Worm (Caenorhabditis elegans) whole organism, L1 larva: ENCODE measurements around the gene F08F8.6.

ENCODE experiments used
- C04F5.9 ChIP-seq: sonication (generic microtip); optimal IDR thresholded peaks from 2 replicates; lab custom pipeline; 2016; ENCODE audit warnings: missing genetic modification characterization, missing compliant biosample characterization
- C16A3.4 ChIP-seq: fragments of 150-350 bp; optimal IDR thresholded peaks from 2 replicates; lab custom pipeline; 2014; ENCODE audit warnings: missing biosample characterization, missing genetic modification characterization
- C34B4.2 ChIP-seq: sonication (generic microtip); optimal IDR thresholded peaks from 2 replicates; lab custom pipeline; 2017; ENCODE audit warnings: mild to moderate bottlenecking, missing genetic modification characterization, missing compliant biosample characterization
- F16B12.6 ChIP-seq: fragments of 150-350 bp; optimal IDR thresholded peaks from 2 replicates; lab custom pipeline; 2014; ENCODE audit warnings: missing biosample characterization, missing genetic modification characterization
- aly-2 ChIP-seq: fragments of 150-350 bp; optimal IDR thresholded peaks from 2 replicates; lab custom pipeline; 2014; ENCODE audit warnings: missing biosample characterization, missing genetic modification characterization
- ama-1 ChIP-seq: fragments of 150-350 bp; optimal IDR thresholded peaks from 2 replicates; lab custom pipeline; 2014
- blmp-1 ChIP-seq: fragments of 150-350 bp; optimal IDR thresholded peaks from 2 replicates; lab custom pipeline; 2014; ENCODE audit warnings: missing biosample characterization, missing genetic modification characterization
- dpl-1 ChIP-seq, 3 experiments: fragments of 150-350 bp in 2 of 3; sonication (generic microtip) in 1 of 3; optimal IDR thresholded peaks; 2 replicates each; lab custom pipeline; 2014 to 2017; ENCODE audit warnings: missing biosample characterization in 3 of 3, missing genetic modification characterization in 3 of 3, missing genetic modification reagents in 3 of 3
- efl-1 ChIP-seq, 4 experiments: fragments of 150-350 bp; optimal IDR thresholded peaks in 3 of 4; peaks in 1 of 4; 1 replicate in 1 of 4; 2 replicates in 3 of 4; lab custom pipeline; 2014; ENCODE audit warnings: missing biosample characterization in 2 of 4, missing genetic modification characterization in 2 of 4, missing genetic modification reagents in 2 of 4
- efl-3 ChIP-seq: fragments of 200-800 bp; sonication (Bioruptor generic); optimal IDR thresholded peaks from 2 replicates; lab custom pipeline; 2018; ENCODE audit warnings: mild to moderate bottlenecking, missing genetic modification characterization, missing compliant biosample characterization
- egl-13 ChIP-seq: sonication (generic microtip); optimal IDR thresholded peaks from 2 replicates; lab custom pipeline; 2016; ENCODE audit warnings: missing genotype, missing genetic modification reagents, missing genetic modification characterization, missing compliant biosample characterization
- egl-27 ChIP-seq, 2 experiments: fragments of 150-350 bp in 1 of 2; sonication (generic microtip); optimal IDR thresholded peaks; 3 replicates each; lab custom pipeline; 2017 to 2018; ENCODE audit warnings: missing biosample characterization in 2 of 2, missing genetic modification characterization in 2 of 2, missing genetic modification reagents in 2 of 2
- elt-2 ChIP-seq: sonication (generic microtip); optimal IDR thresholded peaks from 2 replicates; lab custom pipeline; 2016; ENCODE audit warnings: missing genetic modification characterization, mild to moderate bottlenecking, inconsistent platforms, missing compliant biosample characterization, missing genetic modification reagents
- elt-3 ChIP-seq, 6 experiments: fragments of 150-350 bp in 1 of 6; sonication (generic microtip); optimal IDR thresholded peaks; 2 replicates each; lab custom pipeline; 2017 to 2018; ENCODE audit warnings: missing biosample characterization in 6 of 6, missing genetic modification characterization in 6 of 6, inconsistent platforms in 1 of 6
- fkh-10 ChIP-seq: sonication (generic microtip); optimal IDR thresholded peaks from 2 replicates; lab custom pipeline; 2017; ENCODE audit warnings: missing biosample characterization, missing genetic modification reagents, missing genetic modification characterization
- fkh-4 ChIP-seq: sonication (generic microtip); optimal IDR thresholded peaks from 2 replicates; lab custom pipeline; 2016; ENCODE audit warnings: missing compliant biosample characterization, missing genetic modification characterization, borderline replicate concordance
- fkh-8 ChIP-seq: sonication (generic microtip); optimal IDR thresholded peaks from 2 replicates; lab custom pipeline; 2016; ENCODE audit warnings: mild to moderate bottlenecking, missing genetic modification characterization, missing compliant biosample characterization
- fos-1 ChIP-seq: fragments of 150-350 bp; optimal IDR thresholded peaks from 2 replicates; lab custom pipeline; 2014; ENCODE audit warnings: missing biosample characterization, missing genetic modification characterization
- grh-1 ChIP-seq: fragments of 200-800 bp; sonication (Bioruptor generic); IDR thresholded peaks from 2 replicates; pipeline ENCODE4 v1.3.6; 2022; ENCODE audit warnings: missing genetic modification reagents, missing genetic modification characterization, missing compliant biosample characterization
- hlh-4 ChIP-seq: sonication (generic microtip); optimal IDR thresholded peaks from 2 replicates; lab custom pipeline; 2016; ENCODE audit warnings: mild to moderate bottlenecking, missing genetic modification characterization, missing compliant biosample characterization
- isw-1 ChIP-seq: fragments of 200-800 bp; sonication (Bioruptor generic); IDR thresholded peaks from 2 replicates; pipeline ENCODE4 v1.3.6; 2022; ENCODE audit warnings: missing genetic modification characterization, missing compliant biosample characterization
- lin-13 ChIP-seq: fragments of 150-350 bp; optimal IDR thresholded peaks from 2 replicates; lab custom pipeline; 2014; ENCODE audit warnings: missing biosample characterization, missing genetic modification reagents, missing genetic modification characterization
- lin-14 ChIP-seq: fragments of 200-800 bp; sonication (Bioruptor generic); optimal IDR thresholded peaks from 2 replicates; lab custom pipeline; 2018; ENCODE audit warnings: mild to moderate bottlenecking, missing genetic modification characterization, moderate library complexity, missing compliant biosample characterization
- lin-35 ChIP-seq, 2 experiments: fragments of 150-350 bp; optimal IDR thresholded peaks; 2 replicates each; lab custom pipeline; 2014; ENCODE audit warnings: missing biosample characterization in 2 of 2, missing genetic modification characterization in 2 of 2, missing genetic modification reagents in 2 of 2
- lin-39 ChIP-seq: fragments of 150-350 bp; optimal IDR thresholded peaks from 2 replicates; lab custom pipeline; 2014; ENCODE audit warnings: missing biosample characterization, missing genetic modification reagents, missing genetic modification characterization
- mef-2 ChIP-seq: fragments of 150-350 bp; optimal IDR thresholded peaks from 2 replicates; lab custom pipeline; 2014; ENCODE audit warnings: missing biosample characterization, missing genetic modification characterization
- mep-1 ChIP-seq: fragments of 150-350 bp; optimal IDR thresholded peaks from 2 replicates; lab custom pipeline; 2014; ENCODE audit warnings: missing biosample characterization, missing genetic modification characterization
- nhr-11 ChIP-seq: fragments of 150-350 bp; optimal IDR thresholded peaks from 2 replicates; lab custom pipeline; 2014; ENCODE audit warnings: missing biosample characterization, missing genetic modification characterization
- nhr-12 ChIP-seq: sonication (generic microtip); optimal IDR thresholded peaks from 2 replicates; lab custom pipeline; 2017; ENCODE audit warnings: missing biosample characterization, missing genetic modification characterization
- nhr-19 ChIP-seq: fragments of 200-800 bp; sonication (Bioruptor generic); conservative IDR thresholded peaks from 2 replicates; pipeline ENCODE4 v1.3.6; 2022; ENCODE audit warnings: missing genetic modification characterization, missing compliant biosample characterization
- nhr-20 ChIP-seq: sonication (generic microtip); optimal IDR thresholded peaks from 2 replicates; lab custom pipeline; 2016; ENCODE audit warnings: mild to moderate bottlenecking, missing genetic modification characterization, missing compliant biosample characterization
- nhr-237 ChIP-seq: fragments of 150-350 bp; optimal IDR thresholded peaks from 2 replicates; lab custom pipeline; 2014; ENCODE audit warnings: missing biosample characterization, missing genetic modification characterization
- nhr-47 ChIP-seq: sonication (generic microtip); optimal IDR thresholded peaks from 2 replicates; lab custom pipeline; 2016; ENCODE audit warnings: mild to moderate bottlenecking, missing genetic modification characterization, moderate library complexity, missing compliant biosample characterization
- nhr-71 ChIP-seq: sonication (generic microtip); optimal IDR thresholded peaks from 2 replicates; lab custom pipeline; 2016; ENCODE audit warnings: mild to moderate bottlenecking, missing genetic modification characterization, moderate library complexity, missing compliant biosample characterization
- nhr-76 ChIP-seq: sonication (generic microtip); optimal IDR thresholded peaks from 2 replicates; lab custom pipeline; 2017; ENCODE audit warnings: missing biosample characterization, missing genetic modification characterization
- nhr-84 ChIP-seq: sonication (generic microtip); optimal IDR thresholded peaks from 2 replicates; lab custom pipeline; 2017; ENCODE audit warnings: missing biosample characterization, missing genetic modification characterization
- nhr-90 ChIP-seq: sonication (generic microtip); optimal IDR thresholded peaks from 2 replicates; lab custom pipeline; 2016; ENCODE audit warnings: mild to moderate bottlenecking, missing genetic modification characterization, missing compliant biosample characterization; ENCODE audit not compliant: poor library complexity
- pag-3 ChIP-seq: sonication (generic microtip); optimal IDR thresholded peaks from 2 replicates; lab custom pipeline; 2017; ENCODE audit warnings: missing genetic modification characterization, mild to moderate bottlenecking, missing compliant biosample characterization, antibody characterized with exemption, borderline replicate concordance; ENCODE audit not compliant: insufficient read depth
- pax-3 ChIP-seq: fragments of 200-800 bp; sonication (Bioruptor generic); optimal IDR thresholded peaks from 2 replicates; lab custom pipeline; 2018; ENCODE audit warnings: mild to moderate bottlenecking, missing genetic modification characterization, moderate library complexity, missing compliant biosample characterization
- rnt-1 ChIP-seq: sonication (generic microtip); optimal IDR thresholded peaks from 2 replicates; lab custom pipeline; 2016; ENCODE audit warnings: mild to moderate bottlenecking, missing genetic modification characterization, moderate library complexity, missing compliant biosample characterization
- skn-1 ChIP-seq: fragments of 150-350 bp; optimal IDR thresholded peaks from 2 replicates; lab custom pipeline; 2014; ENCODE audit warnings: missing biosample characterization, missing genetic modification characterization
- snpc-4 ChIP-seq: fragments of 150-350 bp; optimal IDR thresholded peaks from 2 replicates; lab custom pipeline; 2014; ENCODE audit warnings: missing biosample characterization, missing genetic modification characterization
- swsn-7 ChIP-seq: sonication (generic microtip); optimal IDR thresholded peaks from 2 replicates; lab custom pipeline; 2016; ENCODE audit warnings: missing genetic modification characterization, missing compliant biosample characterization
- tbx-2 ChIP-seq: sonication (generic microtip); optimal IDR thresholded peaks from 2 replicates; lab custom pipeline; 2016; ENCODE audit warnings: missing genetic modification characterization, missing compliant biosample characterization
- tlp-1 ChIP-seq: fragments of 150-350 bp; optimal IDR thresholded peaks from 2 replicates; lab custom pipeline; 2014; ENCODE audit warnings: missing biosample characterization, missing genetic modification characterization
- unc-130 ChIP-seq: fragments of 150-350 bp; optimal IDR thresholded peaks from 2 replicates; lab custom pipeline; 2017; ENCODE audit warnings: missing biosample characterization, missing genetic modification characterization, inconsistent platforms
- unc-30 ChIP-seq: sonication (generic microtip); optimal IDR thresholded peaks from 2 replicates; lab custom pipeline; 2017; ENCODE audit warnings: missing biosample characterization, missing genetic modification characterization
- unc-86 ChIP-seq: sonication (generic microtip); optimal IDR thresholded peaks from 2 replicates; lab custom pipeline; 2016; ENCODE audit warnings: missing genetic modification characterization, missing compliant biosample characterization
- unc-98 ChIP-seq: fragments of 200-800 bp; sonication (Bioruptor generic); IDR thresholded peaks from 2 replicates; pipeline ENCODE4 v1.3.6; 2022; ENCODE audit warnings: missing genetic modification characterization, missing compliant biosample characterization
- vab-15 ChIP-seq: sonication (generic microtip); optimal IDR thresholded peaks from 2 replicates; lab custom pipeline; 2017; ENCODE audit warnings: missing genotype, mild to moderate bottlenecking, missing genetic modification characterization, missing compliant biosample characterization
- zip-4 ChIP-seq: fragments of 200-800 bp; sonication (Bioruptor generic); optimal IDR thresholded peaks from 2 replicates; lab custom pipeline; 2018; ENCODE audit warnings: mild to moderate bottlenecking, missing genetic modification characterization, moderate library complexity, missing compliant biosample characterization
- ztf-4 ChIP-seq: fragments of 150-350 bp; optimal IDR thresholded peaks from 2 replicates; lab custom pipeline; 2014; ENCODE audit warnings: missing biosample characterization, missing genetic modification characterization

Gene F08F8.6

DNA sequence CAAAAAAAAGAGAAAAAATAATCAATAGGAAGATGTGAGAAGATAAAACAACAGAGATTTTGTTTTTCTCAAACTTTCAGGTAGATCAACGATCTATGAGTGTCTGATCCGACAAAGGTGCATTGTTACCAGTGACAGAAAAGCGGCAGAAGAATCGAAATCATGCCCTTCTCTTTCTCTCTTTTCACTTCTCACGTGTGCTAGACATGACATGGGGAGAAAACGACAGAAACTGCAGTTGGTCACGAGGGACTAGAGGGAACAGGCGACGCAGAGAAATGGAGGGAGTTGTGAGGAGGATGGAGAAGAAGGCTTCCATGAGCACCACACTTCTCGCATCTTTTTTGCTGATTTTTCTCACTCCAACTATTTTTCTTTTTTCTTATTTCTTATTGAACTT lies 8.3 kb upstream of the F08F8.6 start, which contains the start of gene F56C9.10 (continued):
- TF ChIP-seq lin-39 (tag; lab: Kevin White, UChicago) (peak; percentile 78), ama-1 (peak; percentile 38), elt-3 (tag; optimal IDR thresholded peaks at IDR 0.05; lab: Kevin White, UChicago) (peak in 3 of 6 experiments; percentile 58 to 86 (median 80)), pag-3 (tag; lab: Kevin White, UChicago) (no peak), vab-15 (tag; lab: Kevin White, UChicago) (no peak), fkh-10 (GFP tag; lab: Kevin White, UChicago) (peak; percentile 35), pax-3 (no peak), egl-13 (peak; percentile 51), nhr-47 (peak; percentile 86), fos-1 (peak; percentile 80), nhr-11 (tag; lab: Kevin White, UChicago) (peak; percentile 80), tlp-1 (tag; lab: Kevin White, UChicago) (no peak), unc-30 (tag; lab: Kevin White, UChicago) (no peak), mef-2 (tag; lab: Kevin White, UChicago) (peak; percentile 74), swsn-7 (tag; lab: Kevin White, UChicago) (peak; percentile 85), C34B4.2 (tag; lab: Kevin White, UChicago) (no peak), nhr-20 (peak; percentile 94), snpc-4 (peak; percentile 64), unc-86 (tag; lab: Kevin White, UChicago) (peak; percentile 65), nhr-12 (tag; lab: Kevin White, UChicago) (no peak), skn-1 (tag; lab: Kevin White, UChicago) (peak; percentile 86), zip-4 (GFP tag; lab: Kevin White, UChicago) (no peak), aly-2 (tag; lab: Kevin White, UChicago) (peak; percentile 34), lin-35 (GFP tag; optimal IDR thresholded peaks at IDR 0.05; lab: Kevin White, UChicago) (peak; percentile 81 to 88), egl-27 (tag; optimal IDR thresholded peaks at IDR 0.05; lab: Kevin White, UChicago) (peak; percentile 32 to 79), fkh-4 (tag; lab: Kevin White, UChicago) (no peak), unc-130 (tag; lab: Kevin White, UChicago) (peak; percentile 78), nhr-71 (tag; lab: Kevin White, UChicago) (peak; percentile 97), blmp-1 (tag; lab: Kevin White, UChicago) (peak; percentile 100), hlh-4 (tag; lab: Kevin White, UChicago) (no peak), F16B12.6 (tag; lab: Kevin White, UChicago) (peak; percentile 33), unc-98 (GFP tag; lab: Robert Waterston, UW) (peak; percentile 46), mep-1 (tag; lab: Kevin White, UChicago) (peak; percentile 87), nhr-237 (tag; lab: Kevin White, UChicago) (no peak), ztf-4 (tag; lab: Kevin White, UChicago) (peak; percentile 87)

DNA sequence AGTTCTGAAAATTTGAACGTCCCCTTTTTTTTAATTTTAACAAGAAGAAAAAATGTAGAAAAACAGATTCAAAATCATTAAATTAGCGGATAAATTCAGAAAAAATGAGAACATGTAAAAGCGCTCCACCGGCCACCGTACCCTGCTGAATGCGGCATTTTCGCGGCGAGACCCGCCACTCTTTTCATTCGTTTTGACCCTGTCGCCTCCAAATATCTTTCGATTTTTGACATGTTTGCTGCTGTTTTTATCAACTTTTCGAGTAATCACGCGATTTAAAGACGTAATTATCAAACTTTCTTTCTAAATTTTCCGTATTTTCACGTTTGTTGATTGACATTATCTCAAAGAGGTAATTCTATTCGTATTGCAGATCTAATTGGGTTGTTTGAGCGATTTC lies 7.3 kb upstream of the F08F8.6 start, which contains the start of gene gsp-2:
Gene gsp-2, plus strand, starts transcription at position 374 of the 400 bp plus-strand sequence.
- TF ChIP-seq C16A3.4 (tag; lab: Kevin White, UChicago) (peak; percentile 74), nhr-76 (tag; lab: Kevin White, UChicago) (no peak), elt-2 (tag; lab: Kevin White, UChicago) (no peak), rnt-1 (peak; percentile 56), grh-1 (GFP tag; lab: Robert Waterston, UW) (0 out of 2 replicates have a peak, but pooled peaks have one; percentile 5), pax-3 (peak; percentile 57), nhr-84 (tag; lab: Kevin White, UChicago) (no peak), lin-13 (GFP tag; lab: Kevin White, UChicago) (peak; percentile 72), C04F5.9 (tag; lab: Kevin White, UChicago) (no peak), efl-3 (GFP tag; lab: Kevin White, UChicago) (no peak), nhr-90 (tag; lab: Kevin White, UChicago) (peak; percentile 51), hlh-4 (tag; lab: Kevin White, UChicago) (no peak), lin-14 (peak; percentile 85), lin-39 (tag; lab: Kevin White, UChicago) (no peak), dpl-1 (GFP tag; optimal IDR thresholded peaks at IDR 0.05; lab: Kevin White, UChicago) (peak; percentile 66 to 74 (median 70)), tbx-2 (peak; percentile 60), efl-1 (optimal IDR thresholded peaks at IDR 0.05; lab: Kevin White, UChicago) (peak; percentile 77 to 78), efl-1 (GFP tag; optimal IDR thresholded peaks at IDR 0.05 in 1 of 2; lab: Kevin White, UChicago) (peak; percentile 66 to 96), mep-1 (tag; lab: Kevin White, UChicago) (peak; percentile 65), swsn-7 (tag; lab: Kevin White, UChicago) (peak; percentile 58), isw-1 (GFP tag; lab: Robert Waterston, UW) (peak; percentile 73), fkh-8 (tag; lab: Kevin White, UChicago) (peak; percentile 77), egl-27 (tag; optimal IDR thresholded peaks at IDR 0.05; lab: Kevin White, UChicago) (no peak), nhr-19 (GFP tag; lab: Robert Waterston, UW) (peak; percentile 81)
